Fruit fly (Drosophila melanogaster) whole organism, embryonic: Measurements from ENCODE around the gene Hr38.

Experiments
- Adf1 ChIP-seq: fragments of 200-800 bp; sonication (Bioruptor generic); IDR thresholded peaks from 2 replicates; pipeline ENCODE4 v1.3.6; 2022; ENCODE audit warnings: missing biosample characterization, missing genetic modification characterization
- CG10979 ChIP-seq: fragments of 200-800 bp; sonication (Bioruptor generic); optimal IDR thresholded peaks from 2 replicates; lab custom pipeline; 2018; ENCODE audit warnings: missing biosample characterization, mild to moderate bottlenecking, missing genetic modification characterization, moderate library complexity
- CG11093 ChIP-seq: fragments of 200-800 bp; sonication (Bioruptor generic); IDR thresholded peaks from 3 replicates; pipeline ENCODE4 v1.3.6; 2022; ENCODE audit warnings: missing biosample characterization, missing genetic modification characterization
- CG11247 ChIP-seq: fragments of 200-800 bp; sonication (Bioruptor generic); IDR thresholded peaks from 2 replicates; pipeline ENCODE4 v1.3.6; 2022; ENCODE audit warnings: missing biosample characterization, missing genetic modification characterization
- CG11723 ChIP-seq: fragments of 200-800 bp; sonication (Bioruptor generic); optimal IDR thresholded peaks from 2 replicates; lab custom pipeline; 2017; ENCODE audit warnings: missing biosample characterization, mild to moderate bottlenecking, missing genetic modification characterization
- CG12219 ChIP-seq: fragments of 200-800 bp; sonication (Bioruptor generic); optimal IDR thresholded peaks from 3 replicates; lab custom pipeline; 2018; ENCODE audit warnings: missing biosample characterization, mild to moderate bottlenecking, missing genetic modification characterization
- CG12236 ChIP-seq: fragments of 200-800 bp; sonication (Bioruptor generic); optimal IDR thresholded peaks from 2 replicates; lab custom pipeline; 2016; ENCODE audit warnings: missing biosample characterization, missing genetic modification characterization
- CG13775 ChIP-seq: fragments of 200-800 bp; sonication (Bioruptor generic); optimal IDR thresholded peaks from 3 replicates; lab custom pipeline; 2017; ENCODE audit warnings: missing biosample characterization, mild to moderate bottlenecking, missing genetic modification characterization
- CG14441 ChIP-seq: fragments of 200-800 bp; sonication (Bioruptor generic); IDR thresholded peaks from 2 replicates; pipeline ENCODE4 v1.3.6; 2022; ENCODE audit warnings: missing biosample characterization, missing genetic modification characterization
- CG14667 ChIP-seq: fragments of 200-800 bp; sonication (Bioruptor generic); IDR thresholded peaks from 2 replicates; pipeline ENCODE4 v1.3.6; 2022; ENCODE audit warnings: missing biosample characterization, missing genetic modification characterization
- CG15269 ChIP-seq: fragments of 200-800 bp; sonication (Bioruptor generic); optimal IDR thresholded peaks from 2 replicates; lab custom pipeline; 2018; ENCODE audit warnings: missing biosample characterization, mild to moderate bottlenecking, missing genetic modification characterization, moderate library complexity
- CG1602 ChIP-seq: fragments of 200-800 bp; sonication (Bioruptor generic); optimal IDR thresholded peaks from 3 replicates; lab custom pipeline; 2016; ENCODE audit warnings: missing biosample characterization, missing genetic modification characterization
- CG17361 ChIP-seq: fragments of 200-800 bp; sonication (Bioruptor generic); IDR thresholded peaks from 3 replicates; pipeline ENCODE4 v1.3.6; 2022; ENCODE audit warnings: missing biosample characterization, missing genetic modification characterization
- CG17385 ChIP-seq: fragments of 200-800 bp; sonication (Bioruptor generic); optimal IDR thresholded peaks from 3 replicates; lab custom pipeline; 2018; ENCODE audit warnings: missing biosample characterization, mild to moderate bottlenecking, missing genetic modification characterization
- CG1792 ChIP-seq: fragments of 200-800 bp; sonication (Bioruptor generic); optimal IDR thresholded peaks from 2 replicates; lab custom pipeline; 2016; ENCODE audit warnings: missing biosample characterization, missing genetic modification characterization
- CG2678 ChIP-seq: fragments of 200-800 bp; sonication (Bioruptor generic); optimal IDR thresholded peaks from 3 replicates; lab custom pipeline; 2019; ENCODE audit warnings: missing biosample characterization, mild to moderate bottlenecking, missing genetic modification characterization, moderate library complexity
- CG32532 ChIP-seq: fragments of 200-800 bp; sonication (Bioruptor generic); IDR thresholded peaks from 2 replicates; pipeline ENCODE4 v1.3.6; 2022; ENCODE audit warnings: missing biosample characterization, missing genetic modification characterization
- CG33213 ChIP-seq: fragments of 200-800 bp; sonication (Bioruptor generic); optimal IDR thresholded peaks from 3 replicates; lab custom pipeline; 2016; ENCODE audit warnings: missing biosample characterization, missing genetic modification characterization
- CG34422 ChIP-seq: fragments of 200-800 bp; sonication (Bioruptor generic); IDR thresholded peaks from 3 replicates; pipeline ENCODE4 v1.3.6; 2022; ENCODE audit warnings: missing biosample characterization, missing genetic modification characterization
- CG4424 ChIP-seq: fragments of 200-800 bp; sonication (Bioruptor generic); optimal IDR thresholded peaks from 3 replicates; lab custom pipeline; 2016; ENCODE audit warnings: missing biosample characterization, missing genetic modification characterization
- CG4617 ChIP-seq: fragments of 200-800 bp; sonication (Bioruptor generic); optimal IDR thresholded peaks from 3 replicates; lab custom pipeline; 2016; ENCODE audit warnings: missing biosample characterization, missing genetic modification characterization, borderline replicate concordance
- CG4707 ChIP-seq: fragments of 200-800 bp; sonication (Bioruptor generic); optimal IDR thresholded peaks from 2 replicates; lab custom pipeline; 2018; ENCODE audit warnings: missing biosample characterization, mild to moderate bottlenecking, missing genetic modification characterization, moderate library complexity
- CG7271 ChIP-seq: fragments of 200-800 bp; sonication (Bioruptor generic); optimal IDR thresholded peaks from 2 replicates; lab custom pipeline; 2018; ENCODE audit warnings: missing biosample characterization, mild to moderate bottlenecking, missing genetic modification characterization, moderate library complexity
- CG7987 ChIP-seq: fragments of 200-800 bp; sonication (Bioruptor generic); optimal IDR thresholded peaks from 2 replicates; lab custom pipeline; 2018; ENCODE audit warnings: missing biosample characterization, mild to moderate bottlenecking, missing genetic modification characterization, moderate library complexity
- CoRest ChIP-seq: fragments of 200-800 bp; sonication (Bioruptor generic); optimal IDR thresholded peaks from 3 replicates; lab custom pipeline; 2018; ENCODE audit warnings: missing biosample characterization, mild to moderate bottlenecking, missing genetic modification characterization, moderate library complexity
- D19B ChIP-seq: fragments of 200-800 bp; sonication (Bioruptor generic); optimal IDR thresholded peaks from 2 replicates; lab custom pipeline; 2017; ENCODE audit warnings: missing biosample characterization, mild to moderate bottlenecking, missing genetic modification characterization
- Deaf1 ChIP-seq: fragments of 200-800 bp; optimal IDR thresholded peaks from 3 replicates; lab custom pipeline; 2019; ENCODE audit warnings: missing biosample characterization, mild to moderate bottlenecking, missing genetic modification characterization, moderate library complexity
- Ets65A ChIP-seq: fragments of 200-800 bp; sonication (Bioruptor generic); peaks from one replicate; lab custom pipeline; 2016; ENCODE audit warnings: missing biosample characterization, missing genetic modification characterization
- Fer3 ChIP-seq: fragments of 200-800 bp; sonication (Bioruptor generic); optimal IDR thresholded peaks from 2 replicates; lab custom pipeline; 2018; ENCODE audit warnings: missing biosample characterization, mild to moderate bottlenecking, missing genetic modification characterization, moderate library complexity
- Hr51 ChIP-seq, 2 experiments: fragments of 200-800 bp; sonication (Bioruptor generic); optimal IDR thresholded peaks; 2 replicates in 1 of 2; 3 replicates in 1 of 2; lab custom pipeline; 2016 to 2018; ENCODE audit warnings: missing biosample characterization in 2 of 2, missing genetic modification characterization in 2 of 2, mild to moderate bottlenecking in 1 of 2, moderate library complexity in 1 of 2
- Max ChIP-seq: fragments of 200-800 bp; sonication (Bioruptor generic); optimal IDR thresholded peaks from 2 replicates; lab custom pipeline; 2016; ENCODE audit warnings: missing biosample characterization, mild to moderate bottlenecking, missing genetic modification characterization
- NC2α ChIP-seq: fragments of 200-800 bp; sonication (Bioruptor generic); optimal IDR thresholded peaks from 2 replicates; lab custom pipeline; 2016; ENCODE audit warnings: missing biosample characterization, missing genetic modification characterization
- Oaz ChIP-seq: fragments of 200-800 bp; sonication (Bioruptor generic); IDR thresholded peaks from 2 replicates; pipeline ENCODE4 v1.3.6; 2022; ENCODE audit warnings: missing biosample characterization, missing genetic modification characterization
- Opbp ChIP-seq: fragments of 200-800 bp; sonication (Bioruptor generic); IDR thresholded peaks from 3 replicates; pipeline ENCODE4 v1.3.6; 2022; ENCODE audit warnings: missing biosample characterization, missing genetic modification characterization; ENCODE audit not compliant: partially characterized antibody
- PHDP ChIP-seq: fragments of 200-800 bp; sonication (Bioruptor generic); optimal IDR thresholded peaks from 3 replicates; lab custom pipeline; 2018; ENCODE audit warnings: missing biosample characterization, mild to moderate bottlenecking, missing genetic modification characterization, moderate library complexity
- Ptx1 ChIP-seq: fragments of 200-800 bp; sonication (Bioruptor generic); IDR thresholded peaks from 2 replicates; pipeline ENCODE4 v1.3.6; 2022; ENCODE audit warnings: missing biosample characterization, missing genetic modification characterization
- ase ChIP-seq: fragments of 200-800 bp; sonication (Bioruptor generic); IDR thresholded peaks from 3 replicates; pipeline ENCODE4 v1.3.6; 2022; ENCODE audit warnings: missing biosample characterization, missing genetic modification characterization
- bsh ChIP-seq, 2 experiments: fragments of 200-800 bp; sonication (Bioruptor generic); optimal IDR thresholded peaks; 2 replicates each; lab custom pipeline; 2017 to 2018; ENCODE audit warnings: mild to moderate bottlenecking in 2 of 2, missing biosample characterization in 2 of 2, missing genetic modification characterization in 2 of 2, moderate library complexity in 1 of 2
- chn ChIP-seq: fragments of 200-800 bp; sonication (Bioruptor generic); optimal IDR thresholded peaks from 2 replicates; lab custom pipeline; 2016; ENCODE audit warnings: missing biosample characterization, missing genetic modification characterization
- cwo ChIP-seq: fragments of 200-800 bp; sonication (Bioruptor generic); optimal IDR thresholded peaks from 3 replicates; lab custom pipeline; 2017; ENCODE audit warnings: missing biosample characterization, missing genetic modification characterization, mild to moderate bottlenecking, moderate library complexity, missing genetic modification reagents
- dmrt99B ChIP-seq: fragments of 200-800 bp; sonication (Bioruptor generic); optimal IDR thresholded peaks from 2 replicates; lab custom pipeline; 2018; ENCODE audit warnings: missing biosample characterization, mild to moderate bottlenecking, missing genetic modification characterization, moderate library complexity
- lab ChIP-seq: fragments of 200-800 bp; sonication (Bioruptor generic); optimal IDR thresholded peaks from 3 replicates; lab custom pipeline; 2017; ENCODE audit warnings: missing biosample characterization, missing genetic modification characterization, mild to moderate bottlenecking, moderate library complexity, missing genetic modification reagents
- lbe ChIP-seq: fragments of 200-800 bp; sonication (Bioruptor generic); optimal IDR thresholded peaks from 2 replicates; lab custom pipeline; 2016; ENCODE audit warnings: missing biosample characterization, mild to moderate bottlenecking, missing genetic modification characterization
- lilli ChIP-seq: fragments of 200-800 bp; sonication (Bioruptor generic); optimal IDR thresholded peaks from 3 replicates; lab custom pipeline; 2016; ENCODE audit warnings: missing biosample characterization, missing genetic modification characterization
- phol ChIP-seq: fragments of 200-800 bp; sonication (Bioruptor generic); optimal IDR thresholded peaks from 3 replicates; lab custom pipeline; 2018; ENCODE audit warnings: missing biosample characterization, mild to moderate bottlenecking, missing genetic modification characterization, moderate library complexity
- seq ChIP-seq: fragments of 200-800 bp; sonication (Bioruptor generic); IDR thresholded peaks from 2 replicates; pipeline ENCODE4 v1.3.6; 2022; ENCODE audit warnings: missing biosample characterization, missing genetic modification characterization
- sisA ChIP-seq: fragments of 200-800 bp; sonication (Bioruptor generic); IDR thresholded peaks from 2 replicates; pipeline ENCODE4 v1.3.6; 2022; ENCODE audit warnings: missing biosample characterization, missing genetic modification characterization
- tap ChIP-seq: fragments of 200-800 bp; optimal IDR thresholded peaks from 3 replicates; lab custom pipeline; 2019; ENCODE audit warnings: missing biosample characterization, mild to moderate bottlenecking, missing genetic modification characterization, moderate library complexity
- yki ChIP-seq: fragments of >200 bp; optimal IDR thresholded peaks from 3 replicates; lab custom pipeline; 2018

Gene Hr38

dm6 chr2L:20761951-20762538, 47.7 kb upstream of the Hr38 start (continued):
- TF ChIP-seq CG7271 (peak; percentile 50), CG33213 (no peak), CG17385 (GFP tag; lab: Kevin White, UChicago) (peak; percentile 10), CG14441 (GFP tag; lab: Robert Waterston, UW) (peak; percentile 66), Ptx1 (peak; percentile 65), CG12219 (GFP tag; lab: Kevin White, UChicago) (no peak), Oaz (no peak), sisA (GFP tag; lab: Robert Waterston, UW) (0 out of 2 replicates have a peak, but pooled peaks have one; percentile 28), seq (GFP tag; lab: Robert Waterston, UW) (peak; percentile 23; the same call in 1 of the 2 replicates), CG4707 (no peak), CG4617 (no peak), tap (tag; lab: Kevin White, UChicago) (peak; percentile 49), phol (peak; percentile 62), CG34422 (GFP tag; lab: Robert Waterston, UW) (0 out of 3 replicates have a peak, but pooled peaks have one; percentile 11), CG7987 (GFP tag; lab: Kevin White, UChicago) (no peak), CG13775 (GFP tag; lab: Kevin White, UChicago) (peak; percentile 37), CG14667 (GFP tag; lab: Robert Waterston, UW) (no peak), Fer3 (tag; lab: Kevin White, UChicago) (peak; percentile 30), CG12236 (GFP tag; lab: Kevin White, UChicago) (no peak), lab (GFP tag; lab: Kevin White, UChicago) (peak; percentile 50), CoRest (tag; lab: Kevin White, UChicago) (peak; percentile 34), NC2α (no peak), CG15269 (tag; lab: Kevin White, UChicago) (peak; percentile 48), CG4424 (GFP tag; lab: Kevin White, UChicago) (peak; percentile 44), Adf1 (GFP tag; lab: Robert Waterston, UW) (0 out of 2 replicates have a peak, but pooled peaks have one; percentile 25), cwo (GFP tag; lab: Kevin White, UChicago) (peak; percentile 30), CG11723 (GFP tag; lab: Kevin White, UChicago) (no peak), CG1792 (no peak), Max (peak; percentile 36), chn (GFP tag; lab: Kevin White, UChicago) (no peak), PHDP (tag; lab: Kevin White, UChicago) (peak; percentile 46), Opbp (GFP tag; lab: Robert Waterston, UW) (no peak), CG1602 (GFP tag; lab: Kevin White, UChicago) (peak; percentile 35), Ets65A (GFP tag; lab: Kevin White, UChicago) (peak; percentile 89), dmrt99B (tag; lab: Kevin White, UChicago) (peak; percentile 70), lbe (GFP tag; lab: Kevin White, UChicago) (peak; percentile 79), CG11093 (no peak), CG10979 (tag; lab: Kevin White, UChicago) (peak; percentile 57), D19B (GFP tag; lab: Kevin White, UChicago) (peak; percentile 1), lilli (GFP tag; lab: Kevin White, UChicago) (peak; percentile 23), CG17361 (GFP tag; lab: Robert Waterston, UW) (peak; percentile 56; the same call in 2 of the 3 replicates), CG2678 (peak; percentile 56), Hr51 (GFP tag; optimal IDR thresholded peaks at IDR 0.05; lab: Kevin White, UChicago) (peak in 1 of 2 experiments; percentile 64), CG32532 (peak; percentile 34; the same call in 1 of the 2 replicates), ase (GFP tag; lab: Robert Waterston, UW) (0 out of 3 replicates have a peak, but pooled peaks have one; percentile 47), CG11247 (peak; percentile 7; the same call in 1 of the 2 replicates), yki (lab: Kevin White, UChicago) (no peak), Deaf1 (peak; percentile 22), bsh (GFP tag; optimal IDR thresholded peaks at IDR 0.05; lab: Kevin White, UChicago) (peak; percentile 13 to 67)
